Fruit fly (Drosophila melanogaster) whole organism, pupa: Measurements from ENCODE around the gene xit.

Source experiments
- CG10348 ChIP-seq: fragments of 200-800 bp; sonication (Bioruptor generic); IDR thresholded peaks from 2 replicates; pipeline ENCODE4 v1.3.6; 2022; ENCODE audit warnings: missing biosample characterization, missing genetic modification characterization
- CG12605 ChIP-seq: fragments of 200-800 bp; sonication (Bioruptor generic); IDR thresholded peaks from 2 replicates; pipeline ENCODE4 v1.3.6; 2022; ENCODE audit warnings: missing biosample characterization, missing genetic modification characterization
- CG13204 ChIP-seq: fragments of 200-800 bp; sonication (Bioruptor generic); optimal IDR thresholded peaks from 2 replicates; lab custom pipeline; 2018; ENCODE audit warnings: missing biosample characterization, mild to moderate bottlenecking, missing genetic modification characterization, moderate library complexity
- CG14655 ChIP-seq: fragments of 200-800 bp; sonication (Bioruptor generic); optimal IDR thresholded peaks from 3 replicates; lab custom pipeline; 2017; ENCODE audit warnings: mild to moderate bottlenecking, missing biosample characterization, missing genetic modification reagents, missing genetic modification characterization
- CG15710 ChIP-seq: fragments of 200-800 bp; sonication (Bioruptor generic); optimal IDR thresholded peaks from 2 replicates; lab custom pipeline; 2018; ENCODE audit warnings: missing biosample characterization, mild to moderate bottlenecking, missing genetic modification characterization, moderate library complexity
- CG17806 ChIP-seq: fragments of 200-800 bp; sonication (Bioruptor generic); optimal IDR thresholded peaks from 2 replicates; lab custom pipeline; 2018; ENCODE audit warnings: missing biosample characterization, mild to moderate bottlenecking, missing genetic modification characterization, moderate library complexity
- CG32121 ChIP-seq: fragments of 200-800 bp; sonication (Bioruptor generic); IDR thresholded peaks from 2 replicates; pipeline ENCODE4 v1.3.6; 2022; ENCODE audit warnings: missing biosample characterization, missing genetic modification characterization
- CG34367 ChIP-seq: fragments of 200-800 bp; sonication (Bioruptor generic); optimal IDR thresholded peaks from 2 replicates; lab custom pipeline; 2018; ENCODE audit warnings: missing biosample characterization, mild to moderate bottlenecking, missing genetic modification characterization
- CG4496 ChIP-seq: fragments of 200-800 bp; sonication (Bioruptor generic); IDR thresholded peaks from 3 replicates; pipeline ENCODE4 v1.3.6; 2022; ENCODE audit warnings: missing biosample characterization, missing genetic modification characterization
- CG8159 ChIP-seq: fragments of 200-800 bp; sonication (Bioruptor generic); optimal IDR thresholded peaks from 3 replicates; lab custom pipeline; 2018; ENCODE audit warnings: missing biosample characterization, mild to moderate bottlenecking, missing genetic modification characterization, moderate library complexity
- CG8301 ChIP-seq: fragments of 200-800 bp; sonication (Bioruptor generic); optimal IDR thresholded peaks from 2 replicates; lab custom pipeline; 2018; ENCODE audit warnings: missing biosample characterization, mild to moderate bottlenecking, missing genetic modification characterization
- CG9948 ChIP-seq: fragments of 200-800 bp; sonication (Bioruptor generic); optimal IDR thresholded peaks from 2 replicates; lab custom pipeline; 2018; ENCODE audit warnings: missing biosample characterization, mild to moderate bottlenecking, missing genetic modification characterization, moderate library complexity
- D1 ChIP-seq: fragments of 200-800 bp; sonication (Bioruptor generic); optimal IDR thresholded peaks from 2 replicates; lab custom pipeline; 2018; ENCODE audit warnings: missing biosample characterization, mild to moderate bottlenecking, missing genetic modification characterization, moderate library complexity
- EcR ChIP-seq: fragments of 200-800 bp; sonication (Bioruptor generic); optimal IDR thresholded peaks from 3 replicates; lab custom pipeline; 2019; ENCODE audit warnings: missing biosample characterization, missing genetic modification characterization, mild to moderate bottlenecking, moderate library complexity, missing genetic modification reagents
- Ets98B ChIP-seq: fragments of 200-800 bp; sonication (Bioruptor generic); IDR thresholded peaks from 2 replicates; pipeline ENCODE4 v1.3.6; 2022; ENCODE audit warnings: missing biosample characterization, missing genetic modification characterization
- Pif1A ChIP-seq: fragments of 200-800 bp; sonication (Bioruptor generic); optimal IDR thresholded peaks from 3 replicates; lab custom pipeline; 2016; ENCODE audit warnings: missing biosample characterization, missing genetic modification characterization
- Pif1B ChIP-seq: fragments of 200-800 bp; sonication (Bioruptor generic); optimal IDR thresholded peaks from 3 replicates; lab custom pipeline; 2016; ENCODE audit warnings: missing biosample characterization, missing genetic modification characterization
- Snoo ChIP-seq: fragments of 200-800 bp; sonication (Bioruptor generic); optimal IDR thresholded peaks from 3 replicates; lab custom pipeline; 2017; ENCODE audit warnings: missing biosample characterization, mild to moderate bottlenecking, missing genetic modification characterization, inconsistent platforms
- fd96Ca ChIP-seq: fragments of 200-800 bp; sonication (Bioruptor generic); IDR thresholded peaks from 3 replicates; pipeline ENCODE4 v1.3.6; 2022; ENCODE audit warnings: missing biosample characterization, missing genetic modification characterization
- gl ChIP-seq: fragments of 200-800 bp; sonication (Bioruptor generic); optimal IDR thresholded peaks from 2 replicates; lab custom pipeline; 2018; ENCODE audit warnings: missing biosample characterization, mild to moderate bottlenecking, missing genetic modification characterization
- rn ChIP-seq: fragments of 200-800 bp; sonication (Bioruptor generic); IDR thresholded peaks from 2 replicates; pipeline ENCODE4 v1.3.6; 2022; ENCODE audit warnings: missing biosample characterization, missing genetic modification characterization

Gene xit

DNA sequence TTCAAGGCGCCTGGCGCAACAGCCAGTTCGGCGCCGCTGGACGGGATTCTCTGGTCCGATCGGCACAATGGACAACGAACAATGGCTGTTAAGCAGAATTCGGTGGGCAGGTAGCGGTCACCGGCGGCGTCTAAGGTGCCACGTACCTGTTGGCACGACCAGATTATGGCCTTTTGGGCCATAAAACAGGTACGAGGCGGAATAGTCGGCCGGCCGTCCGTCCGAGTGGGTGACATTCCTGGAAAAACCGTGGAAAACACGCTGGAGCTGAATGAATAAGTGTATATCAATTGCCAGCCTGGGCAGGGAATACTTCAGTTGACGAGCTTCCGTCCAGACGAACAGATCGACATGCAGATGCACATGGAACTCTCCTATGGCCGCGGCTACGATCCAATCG is 2.1 kb downstream of the xit start, which contains the start of gene Atx-1:
Atx-1 (plus strand) TSS at position 301 of the 400 bp plus-strand sequence.
- no peak for TF ChIP-seq CG17806
- no peak for TF ChIP-seq CG10348 (GFP tag; lab: Robert Waterston, UW)
- no peak for TF ChIP-seq CG14655 (GFP tag; lab: Kevin White, UChicago)
- no peak for TF ChIP-seq gl (tag; lab: Kevin White, UChicago)
- TF ChIP-seq Pif1B (GFP tag; lab: Kevin White, UChicago) = no peak
- no peak for TF ChIP-seq CG9948
- TF ChIP-seq CG32121 (GFP tag; lab: Robert Waterston, UW) = no peak
- no peak for TF ChIP-seq CG13204 (GFP tag; lab: Kevin White, UChicago)
- TF ChIP-seq Snoo (tag; lab: Kevin White, UChicago) = no peak
- TF ChIP-seq CG12605 (GFP tag; lab: Robert Waterston, UW) = no peak
- TF ChIP-seq D1 (tag; lab: Kevin White, UChicago) = no peak
- no peak for TF ChIP-seq rn (GFP tag; lab: Robert Waterston, UW)
- no peak for TF ChIP-seq Ets98B (GFP tag; lab: Robert Waterston, UW)
- TF ChIP-seq CG8301 (tag; lab: Kevin White, UChicago) = no peak
- no peak for TF ChIP-seq fd96Ca (GFP tag; lab: Robert Waterston, UW)
- TF ChIP-seq, all 21 proteins: peak for 0

DNA sequence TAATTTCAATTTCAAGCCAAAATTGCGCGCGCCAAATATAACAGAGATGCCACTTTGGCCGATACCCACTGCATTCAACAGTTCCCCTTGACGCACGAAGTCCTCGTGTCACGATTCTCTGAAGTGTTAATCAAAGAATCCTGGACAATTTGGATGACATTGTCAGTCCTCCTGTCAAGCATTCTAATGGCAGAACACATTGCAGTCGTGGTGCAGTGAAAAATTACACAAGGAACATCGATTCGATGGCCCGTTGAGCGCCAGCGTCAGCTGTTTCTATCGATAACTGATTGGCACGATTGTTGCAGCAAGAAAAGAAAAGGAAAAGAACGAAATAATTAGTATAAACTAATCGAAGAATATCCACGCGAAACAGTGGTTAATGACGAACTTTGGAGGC is 3.4 kb downstream of the xit start, which contains the start of gene nonC:
nonC (plus strand) TSS at position 294 of the 400 bp plus-strand sequence.
- no peak for TF ChIP-seq CG13204 (GFP tag; lab: Kevin White, UChicago)

DNA sequence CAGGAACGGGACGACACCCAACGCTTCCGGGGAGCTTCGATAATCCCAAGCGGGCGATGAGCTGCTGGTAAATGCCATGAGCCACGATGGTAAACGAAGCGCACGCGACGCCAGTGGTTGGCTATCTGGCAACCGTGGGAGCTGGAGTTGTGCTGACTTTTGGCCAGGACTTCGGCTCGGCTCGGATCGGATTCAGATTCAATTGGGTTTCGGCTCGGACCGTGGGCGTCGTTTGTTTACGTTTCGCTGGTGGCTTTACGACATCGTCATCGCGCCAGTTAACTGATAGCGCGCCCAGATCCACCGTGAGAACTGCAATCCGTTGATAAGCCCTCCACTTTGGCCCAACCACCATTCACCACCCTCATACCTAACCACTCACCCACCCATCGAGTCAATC is 11.8 kb downstream of the xit start, which contains the start of gene mAChR-C:
mAChR-C (minus strand) TSS at position 101 of the 400 bp plus-strand sequence.
- TF ChIP-seq CG10348 (GFP tag; lab: Robert Waterston, UW) = no peak
- no peak for TF ChIP-seq rn (GFP tag; lab: Robert Waterston, UW)

DNA sequence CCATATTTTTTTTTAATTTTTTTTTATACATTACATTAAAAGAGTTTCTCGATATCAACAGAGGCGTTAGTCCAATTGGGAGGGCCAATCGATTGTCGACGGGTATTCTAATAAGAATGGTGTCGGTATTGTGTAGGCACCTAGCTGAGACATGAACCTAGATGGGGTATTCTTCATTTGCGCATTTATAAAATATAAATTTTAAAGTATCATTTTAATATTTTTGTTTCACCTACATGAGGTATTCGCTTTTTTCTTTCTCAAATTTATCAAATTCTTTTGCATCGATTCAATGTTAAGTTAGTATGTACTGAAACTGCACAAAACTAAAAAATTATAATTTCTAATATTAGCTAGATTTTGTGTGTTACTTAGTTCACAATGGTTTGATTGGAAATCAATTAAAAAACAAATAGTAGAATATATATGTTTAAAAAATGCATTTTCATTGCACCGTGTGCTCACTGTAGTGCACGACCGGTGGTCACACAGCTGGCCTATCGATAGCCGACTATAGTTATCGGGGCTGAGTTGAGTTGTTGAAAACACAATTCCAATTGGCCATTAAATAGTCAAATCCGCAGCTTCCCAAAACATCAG is 23.1 kb downstream of the xit start, which contains the start of the genes CG14435 and Tmf:
CG14435 (minus strand) TSS at position 81 of the 600 bp plus-strand sequence.
Tmf (plus strand) TSS at position 501 of the 600 bp plus-strand sequence.
- no peak for TF ChIP-seq CG13204 (GFP tag; lab: Kevin White, UChicago)
- peak; percentile 82 for TF ChIP-seq CG4496 (GFP tag; lab: Robert Waterston, UW)
- TF ChIP-seq CG17806 = peak; percentile 68
- TF ChIP-seq CG14655 (GFP tag; lab: Kevin White, UChicago) = peak; percentile 82
- 0 out of 3 replicates have a peak, but pooled peaks have one; percentile 50 for TF ChIP-seq fd96Ca (GFP tag; lab: Robert Waterston, UW)
- peak; percentile 40 for TF ChIP-seq gl (tag; lab: Kevin White, UChicago)
- peak; percentile 55; the same call in 1 of the 2 replicates for TF ChIP-seq CG10348 (GFP tag; lab: Robert Waterston, UW)
- TF ChIP-seq Pif1A (GFP tag; lab: Kevin White, UChicago) = peak; percentile 55
- peak; percentile 71 for TF ChIP-seq CG9948
- TF ChIP-seq EcR = no peak
- TF ChIP-seq D1 (tag; lab: Kevin White, UChicago) = no peak
- TF ChIP-seq CG8301 (tag; lab: Kevin White, UChicago) = peak; percentile 66
- no peak for TF ChIP-seq Pif1B (GFP tag; lab: Kevin White, UChicago)
- TF ChIP-seq CG32121 (GFP tag; lab: Robert Waterston, UW) = peak; percentile 68
- peak; percentile 39 for TF ChIP-seq rn (GFP tag; lab: Robert Waterston, UW)
- TF ChIP-seq Snoo (tag; lab: Kevin White, UChicago) = peak; percentile 67
- peak; percentile 73 for TF ChIP-seq Ets98B (GFP tag; lab: Robert Waterston, UW)
- TF ChIP-seq CG8159 = peak; percentile 83
- TF ChIP-seq CG12605 (GFP tag; lab: Robert Waterston, UW) = no peak
- TF ChIP-seq CG34367 (tag; lab: Kevin White, UChicago) = peak; percentile 65
- TF ChIP-seq CG15710 = peak; percentile 80

DNA sequence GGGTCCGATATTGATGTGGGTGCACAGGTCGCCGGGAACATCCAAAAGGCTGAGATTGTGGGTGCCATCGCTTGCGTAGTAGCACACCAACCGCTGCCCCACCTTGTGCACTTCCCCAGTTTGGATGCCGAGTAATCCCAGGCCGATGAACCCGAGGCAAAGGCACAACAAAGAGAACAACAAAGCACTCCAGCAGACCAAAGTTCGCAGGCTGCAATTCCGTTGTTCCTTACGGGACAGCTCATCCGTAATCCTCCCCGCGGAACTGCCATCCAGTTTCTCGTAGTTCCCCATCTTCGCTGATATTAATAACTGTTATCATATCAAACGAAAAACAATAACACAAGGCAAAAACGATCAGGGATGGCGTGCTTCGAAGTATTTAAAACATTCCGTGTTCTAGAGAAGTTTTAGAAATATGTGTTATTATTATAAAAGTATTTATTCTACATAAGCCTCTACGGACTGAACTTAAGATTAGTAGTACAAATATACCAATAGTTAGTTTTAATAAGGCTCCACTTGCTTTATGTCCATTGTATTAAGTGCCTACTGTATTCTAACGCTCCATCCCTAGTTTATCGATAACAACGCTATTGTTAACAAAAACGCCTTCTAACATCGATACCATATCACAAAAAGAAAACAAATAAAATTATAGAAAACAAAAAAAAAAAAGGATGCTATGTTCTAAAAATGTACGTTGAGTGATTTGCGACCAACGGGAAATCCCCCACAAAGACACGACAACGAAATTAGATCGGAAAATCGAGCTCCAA is 28.6 kb downstream of the xit start, which contains the start of the genes Cht11 and CG4558:
Cht11 (minus strand) TSS at position 340 of the 779 bp plus-strand sequence.
CG4558 (plus strand) TSS at position 593 of the 779 bp plus-strand sequence.
- TF ChIP-seq CG4496 (GFP tag; lab: Robert Waterston, UW) (peak; percentile 88), Pif1A (GFP tag; lab: Kevin White, UChicago) (peak; percentile 75), CG12605 (GFP tag; lab: Robert Waterston, UW) (peak; percentile 86), CG14655 (GFP tag; lab: Kevin White, UChicago) (peak; percentile 88), gl (tag; lab: Kevin White, UChicago) (peak; percentile 12), CG32121 (GFP tag; lab: Robert Waterston, UW) (peak; percentile 81), CG15710 (peak; percentile 81), CG8159 (peak; percentile 83), CG17806 (peak; percentile 72), CG10348 (GFP tag; lab: Robert Waterston, UW) (peak; percentile 40; the same call in 1 of the 2 replicates), Snoo (tag; lab: Kevin White, UChicago) (peak; percentile 73), Pif1B (GFP tag; lab: Kevin White, UChicago) (peak; percentile 66), D1 (tag; lab: Kevin White, UChicago) (no peak), CG34367 (tag; lab: Kevin White, UChicago) (peak; percentile 68), CG13204 (GFP tag; lab: Kevin White, UChicago) (peak; percentile 41), rn (GFP tag; lab: Robert Waterston, UW) (peak; percentile 64), CG8301 (tag; lab: Kevin White, UChicago) (peak; percentile 76), CG9948 (peak; percentile 72), Ets98B (GFP tag; lab: Robert Waterston, UW) (peak; percentile 78), fd96Ca (GFP tag; lab: Robert Waterston, UW) (peak; percentile 73; the same call in 1 of the 3 replicates), EcR (peak; percentile 92)
